Fruit fly (Drosophila melanogaster) Kc167 (cell line): ENCODE data around the gene PAN3.

Experiments used
- Myc ChIP-seq: fragments of >200 bp; optimal IDR thresholded peaks from 2 replicates; lab custom pipeline; 2017; ENCODE audit warnings: missing external identifiers
- h ChIP-seq: fragments of >200 bp; optimal IDR thresholded peaks from 3 replicates; lab custom pipeline; 2018; ENCODE audit warnings: missing external identifiers
- insv ChIP-seq: fragments of >200 bp; optimal IDR thresholded peaks from 3 replicates; lab custom pipeline; 2018; ENCODE audit warnings: missing external identifiers
- psq ChIP-seq: fragments of >200 bp; optimal IDR thresholded peaks from 2 replicates; lab custom pipeline; 2017; ENCODE audit warnings: missing external identifiers

DNA sequence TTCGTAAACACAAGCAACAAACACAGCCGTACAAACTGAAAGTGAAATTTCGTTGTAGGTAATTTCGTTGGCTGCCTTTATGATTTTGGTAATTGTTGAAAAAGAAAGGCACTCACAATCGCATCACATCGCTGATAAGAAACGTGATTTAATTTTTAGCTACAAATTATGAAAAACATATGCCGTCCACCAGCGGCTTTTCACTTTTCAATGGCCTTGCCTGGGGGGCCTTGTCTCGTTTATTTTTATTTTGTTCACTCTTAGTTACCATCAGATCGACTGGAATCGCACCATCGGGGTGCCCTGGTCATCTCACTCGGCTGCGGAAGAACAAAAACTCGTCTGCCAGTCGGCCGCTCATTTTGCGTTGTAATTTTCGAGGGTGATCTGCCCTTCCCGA lies 38.0 kb downstream of the PAN3 start:
- TF ChIP-seq psq (lab: Kevin White, UChicago): no peak
- no peak for TF ChIP-seq Myc (lab: Kevin White, UChicago)
- TF ChIP-seq h (lab: Kevin White, UChicago): no peak
- TF ChIP-seq insv (lab: Kevin White, UChicago): no peak
